Fruit fly (Drosophila melanogaster) whole organism, embryonic: Measurements from ENCODE around the gene CG43610.

Experiments used
- CG10321 ChIP-seq: fragments of 200-800 bp; sonication (Bioruptor generic); IDR thresholded peaks from 2 replicates; pipeline ENCODE4 v1.3.6; 2022; ENCODE audit warnings: missing biosample characterization, missing genetic modification characterization
- CG10543 ChIP-seq: fragments of 200-800 bp; sonication (Bioruptor generic); optimal IDR thresholded peaks from 3 replicates; lab custom pipeline; 2017; ENCODE audit warnings: missing biosample characterization, mild to moderate bottlenecking, missing genetic modification characterization, moderate library complexity
- CG10979 ChIP-seq: fragments of 200-800 bp; sonication (Bioruptor generic); optimal IDR thresholded peaks from 2 replicates; lab custom pipeline; 2018; ENCODE audit warnings: missing biosample characterization, mild to moderate bottlenecking, missing genetic modification characterization, moderate library complexity
- CG12659 ChIP-seq: fragments of 200-800 bp; sonication (Bioruptor generic); optimal IDR thresholded peaks from 3 replicates; lab custom pipeline; 2017; ENCODE audit warnings: mild to moderate bottlenecking, missing biosample characterization, missing genetic modification reagents, missing genetic modification characterization
- CG12769 ChIP-seq: fragments of 200-800 bp; sonication (Bioruptor generic); optimal IDR thresholded peaks from 2 replicates; lab custom pipeline; 2019; ENCODE audit warnings: missing biosample characterization, mild to moderate bottlenecking, missing genetic modification characterization, moderate library complexity
- CG13424 ChIP-seq: fragments of 200-800 bp; sonication (Bioruptor generic); optimal IDR thresholded peaks from 2 replicates; lab custom pipeline; 2019; ENCODE audit warnings: missing biosample characterization, mild to moderate bottlenecking, missing genetic modification characterization, moderate library complexity
- CG15479 ChIP-seq: fragments of 200-800 bp; sonication (Bioruptor generic); optimal IDR thresholded peaks from 3 replicates; lab custom pipeline; 2019; ENCODE audit warnings: missing biosample characterization, mild to moderate bottlenecking, missing genetic modification characterization, moderate library complexity
- CG17361 ChIP-seq: fragments of 200-800 bp; sonication (Bioruptor generic); IDR thresholded peaks from 3 replicates; pipeline ENCODE4 v1.3.6; 2022; ENCODE audit warnings: missing biosample characterization, missing genetic modification characterization
- CG17829 ChIP-seq: fragments of 200-800 bp; optimal IDR thresholded peaks from 2 replicates; lab custom pipeline; 2019; ENCODE audit warnings: missing biosample characterization, mild to moderate bottlenecking, missing genetic modification characterization, moderate library complexity
- CG2875 ChIP-seq: fragments of 200-800 bp; sonication (Bioruptor generic); optimal IDR thresholded peaks from 2 replicates; lab custom pipeline; 2017; ENCODE audit warnings: missing biosample characterization, mild to moderate bottlenecking, missing genetic modification characterization, missing genetic modification reagents
- CG31388 ChIP-seq: fragments of 200-800 bp; sonication (Bioruptor generic); optimal IDR thresholded peaks from 2 replicates; lab custom pipeline; 2016; ENCODE audit warnings: missing biosample characterization, missing genetic modification characterization
- CG32532 ChIP-seq: fragments of 200-800 bp; sonication (Bioruptor generic); IDR thresholded peaks from 2 replicates; pipeline ENCODE4 v1.3.6; 2022; ENCODE audit warnings: missing biosample characterization, missing genetic modification characterization
- CG32767 ChIP-seq: fragments of 200-800 bp; sonication (Bioruptor generic); IDR thresholded peaks from 2 replicates; pipeline ENCODE4 v1.3.6; 2022; ENCODE audit warnings: missing biosample characterization, missing genetic modification characterization
- CG3407 ChIP-seq: fragments of 200-800 bp; sonication (Bioruptor generic); optimal IDR thresholded peaks from 2 replicates; lab custom pipeline; 2018; ENCODE audit warnings: missing biosample characterization, mild to moderate bottlenecking, missing genetic modification characterization
- CG34376 ChIP-seq: fragments of 200-800 bp; sonication (Bioruptor generic); optimal IDR thresholded peaks from 2 replicates; lab custom pipeline; 2018; ENCODE audit warnings: missing biosample characterization, mild to moderate bottlenecking, missing genetic modification characterization
- CG34422 ChIP-seq: fragments of 200-800 bp; sonication (Bioruptor generic); IDR thresholded peaks from 3 replicates; pipeline ENCODE4 v1.3.6; 2022; ENCODE audit warnings: missing biosample characterization, missing genetic modification characterization
- CG7372 ChIP-seq: fragments of 200-800 bp; sonication (Bioruptor generic); IDR thresholded peaks from 2 replicates; pipeline ENCODE4 v1.3.6; 2022; ENCODE audit warnings: missing biosample characterization, missing genetic modification characterization
- CG8478 ChIP-seq: fragments of >200 bp; optimal IDR thresholded peaks from 2 replicates; lab custom pipeline; 2018
- CoRest ChIP-seq: fragments of 200-800 bp; sonication (Bioruptor generic); optimal IDR thresholded peaks from 3 replicates; lab custom pipeline; 2018; ENCODE audit warnings: missing biosample characterization, mild to moderate bottlenecking, missing genetic modification characterization, moderate library complexity
- Deaf1 ChIP-seq: fragments of 200-800 bp; optimal IDR thresholded peaks from 3 replicates; lab custom pipeline; 2019; ENCODE audit warnings: missing biosample characterization, mild to moderate bottlenecking, missing genetic modification characterization, moderate library complexity
- Ets97D ChIP-seq: fragments of 200-800 bp; sonication (Bioruptor generic); optimal IDR thresholded peaks from 3 replicates; lab custom pipeline; 2016; ENCODE audit warnings: missing biosample characterization, missing genetic modification characterization
- HmgZ ChIP-seq: fragments of 200-800 bp; sonication (Bioruptor generic); optimal IDR thresholded peaks from 2 replicates; lab custom pipeline; 2018; ENCODE audit warnings: missing biosample characterization, mild to moderate bottlenecking, missing genetic modification characterization
- Hr51 ChIP-seq, 2 experiments: fragments of 200-800 bp; sonication (Bioruptor generic); optimal IDR thresholded peaks; 2 replicates in 1 of 2; 3 replicates in 1 of 2; lab custom pipeline; 2016 to 2018; ENCODE audit warnings: missing biosample characterization in 2 of 2, missing genetic modification characterization in 2 of 2, mild to moderate bottlenecking in 1 of 2, moderate library complexity in 1 of 2
- MTF-1 ChIP-seq: fragments of 200-800 bp; sonication (Bioruptor generic); optimal IDR thresholded peaks from 2 replicates; lab custom pipeline; 2018; ENCODE audit warnings: missing biosample characterization, mild to moderate bottlenecking, missing genetic modification characterization, borderline replicate concordance
- Nf-YB ChIP-seq: fragments of 200-800 bp; sonication (Bioruptor generic); optimal IDR thresholded peaks from 3 replicates; lab custom pipeline; 2019; ENCODE audit warnings: missing biosample characterization, mild to moderate bottlenecking, missing genetic modification characterization, moderate library complexity
- Pdp1 ChIP-seq, 2 experiments: fragments of 200-800 bp; sonication (Bioruptor generic); optimal IDR thresholded peaks; 3 replicates each; lab custom pipeline; 2016; ENCODE audit warnings: missing biosample characterization in 2 of 2, missing genetic modification characterization in 2 of 2, mild to moderate bottlenecking in 1 of 2, moderate library complexity in 1 of 2
- Rfx ChIP-seq: fragments of 200-800 bp; sonication (Bioruptor generic); IDR thresholded peaks from 2 replicates; pipeline ENCODE4 v1.3.6; 2022; ENCODE audit warnings: missing biosample characterization, missing genetic modification characterization
- Sry-δ ChIP-seq: fragments of 200-800 bp; sonication (Bioruptor generic); optimal IDR thresholded peaks from 2 replicates; lab custom pipeline; 2016; ENCODE audit warnings: missing biosample characterization, missing genetic modification characterization
- Trl ChIP-seq, 3 experiments: fragments of >200 bp in 2 of 3; fragments of 200-800 bp in 1 of 3; sonication (Bioruptor generic) in 1 of 3; optimal IDR thresholded peaks; 2 replicates in 1 of 3; 3 replicates in 2 of 3; lab custom pipeline; 2016 to 2017; ENCODE audit warnings: missing biosample characterization in 1 of 3, missing genetic modification characterization in 1 of 3
- ab ChIP-seq: fragments of 200-800 bp; sonication (Bioruptor generic); optimal IDR thresholded peaks from 2 replicates; lab custom pipeline; 2016; ENCODE audit warnings: missing biosample characterization, missing genetic modification characterization
- ap ChIP-seq: fragments of 200-800 bp; sonication (Bioruptor generic); IDR thresholded peaks from 2 replicates; pipeline ENCODE4 v1.3.6; 2022; ENCODE audit warnings: missing biosample characterization, missing genetic modification characterization
- ash1 ChIP-seq: fragments of 200-800 bp; sonication (Bioruptor generic); optimal IDR thresholded peaks from 2 replicates; lab custom pipeline; 2018; ENCODE audit warnings: missing biosample characterization, mild to moderate bottlenecking, missing genetic modification characterization
- crp ChIP-seq, 2 experiments: fragments of 200-800 bp; sonication (Bioruptor generic); optimal IDR thresholded peaks; 2 replicates in 1 of 2; 3 replicates in 1 of 2; lab custom pipeline; 2017; ENCODE audit warnings: missing biosample characterization in 2 of 2, missing genetic modification characterization in 2 of 2, mild to moderate bottlenecking in 1 of 2, moderate library complexity in 1 of 2
- fd102C ChIP-seq: fragments of 200-800 bp; sonication (Bioruptor generic); optimal IDR thresholded peaks from 2 replicates; lab custom pipeline; 2018; ENCODE audit warnings: missing biosample characterization, mild to moderate bottlenecking, missing genetic modification characterization, moderate library complexity
- gcm ChIP-seq: fragments of 200-800 bp; sonication (Bioruptor generic); optimal IDR thresholded peaks from 2 replicates; lab custom pipeline; 2019; ENCODE audit warnings: missing biosample characterization, mild to moderate bottlenecking, missing genetic modification characterization, moderate library complexity
- grn ChIP-seq: fragments of 200-800 bp; sonication (Bioruptor generic); optimal IDR thresholded peaks from 3 replicates; lab custom pipeline; 2017; ENCODE audit warnings: missing biosample characterization, missing genetic modification characterization
- gsb ChIP-seq: fragments of 200-800 bp; sonication (Bioruptor generic); IDR thresholded peaks from 2 replicates; pipeline ENCODE4 v1.3.6; 2022; ENCODE audit warnings: missing biosample characterization, missing genetic modification characterization
- gsb-n ChIP-seq: fragments of 200-800 bp; sonication (Bioruptor generic); optimal IDR thresholded peaks from 3 replicates; lab custom pipeline; 2018; ENCODE audit warnings: missing biosample characterization, mild to moderate bottlenecking, missing genetic modification characterization
- hth ChIP-seq: fragments of >200 bp; optimal IDR thresholded peaks from 2 replicates; lab custom pipeline; 2017; ENCODE audit warnings: inconsistent platforms
- insv ChIP-seq, 2 experiments: fragments of 200-800 bp; sonication (Bioruptor generic); optimal IDR thresholded peaks; 3 replicates each; lab custom pipeline; 2016 to 2018; ENCODE audit warnings: missing biosample characterization in 2 of 2, missing genetic modification characterization in 2 of 2
- jumu ChIP-seq: fragments of 200-800 bp; sonication (Bioruptor generic); optimal IDR thresholded peaks from 3 replicates; lab custom pipeline; 2016; ENCODE audit warnings: missing biosample characterization, missing genetic modification characterization
- onecut ChIP-seq: fragments of 200-800 bp; sonication (Bioruptor generic); IDR thresholded peaks from 2 replicates; pipeline ENCODE4 v1.3.6; 2022; ENCODE audit warnings: missing biosample characterization, missing genetic modification characterization
- pum ChIP-seq: fragments of 200-800 bp; sonication (Bioruptor generic); optimal IDR thresholded peaks from 2 replicates; lab custom pipeline; 2016; ENCODE audit warnings: missing biosample characterization, missing genetic modification characterization
- rib ChIP-seq: fragments of 200-800 bp; sonication (Bioruptor generic); IDR thresholded peaks from 2 replicates; pipeline ENCODE4 v1.3.6; 2022; ENCODE audit warnings: missing biosample characterization, missing genetic modification characterization
- scrt ChIP-seq: fragments of 200-800 bp; sonication (Bioruptor generic); optimal IDR thresholded peaks from 2 replicates; lab custom pipeline; 2018; ENCODE audit warnings: missing biosample characterization, mild to moderate bottlenecking, missing genetic modification characterization, moderate library complexity
- sens-2 ChIP-seq: fragments of 200-800 bp; sonication (Bioruptor generic); IDR thresholded peaks from 2 replicates; pipeline ENCODE4 v1.3.6; 2022; ENCODE audit warnings: missing biosample characterization, missing genetic modification characterization
- so ChIP-seq: fragments of 200-800 bp; sonication (Bioruptor generic); IDR thresholded peaks from 3 replicates; pipeline ENCODE4 v1.3.6; 2022; ENCODE audit warnings: missing biosample characterization, missing genetic modification characterization
- sr ChIP-seq: fragments of 200-800 bp; sonication (Bioruptor generic); IDR thresholded peaks from 3 replicates; pipeline ENCODE4 v1.3.6; 2022; ENCODE audit warnings: missing biosample characterization, missing genetic modification characterization
- tll ChIP-seq, 2 experiments: fragments of 200-800 bp in 1 of 2; fragments of >200 bp in 1 of 2; sonication (Bioruptor generic) in 1 of 2; optimal IDR thresholded peaks; 2 replicates each; lab custom pipeline; 2017 to 2019; ENCODE audit warnings: missing biosample characterization in 2 of 2, missing genetic modification characterization in 2 of 2, mild to moderate bottlenecking in 1 of 2, moderate library complexity in 1 of 2

Gene CG43610

dm6 chr2L:6830264-6830729 lies 31.3 kb downstream of the CG43610 start (continued):
- TF ChIP-seq CG12769 (tag; lab: Kevin White, UChicago) (no peak), tll (GFP tag; optimal IDR thresholded peaks at IDR 0.05; lab: Kevin White, UChicago) (peak in 1 of 2 experiments; percentile 16), scrt (GFP tag; lab: Kevin White, UChicago) (peak; percentile 45), CG34376 (GFP tag; lab: Kevin White, UChicago) (no peak), CG12659 (peak; percentile 47), Rfx (0 out of 2 replicates have a peak, but pooled peaks have one; percentile 36), Sry-δ (GFP tag; lab: Kevin White, UChicago) (no peak), CG10979 (tag; lab: Kevin White, UChicago) (peak; percentile 85), CG13424 (peak; percentile 72), CG3407 (GFP tag; lab: Kevin White, UChicago) (peak; percentile 12), fd102C (GFP tag; lab: Kevin White, UChicago) (peak; percentile 68), CG31388 (no peak), CG10543 (GFP tag; lab: Kevin White, UChicago) (peak; percentile 17), pum (GFP tag; lab: Kevin White, UChicago) (peak; percentile 20), CG34422 (GFP tag; lab: Robert Waterston, UW) (no peak), jumu (GFP tag; lab: Kevin White, UChicago) (no peak), CG17361 (peak; percentile 86), CG17829 (tag; lab: Kevin White, UChicago) (peak; percentile 80), Hr51 (GFP tag; optimal IDR thresholded peaks at IDR 0.05; lab: Kevin White, UChicago) (peak in 1 of 2 experiments; percentile 49), ab (GFP tag; lab: Kevin White, UChicago) (no peak), ap (GFP tag; lab: Robert Waterston, UW) (0 out of 2 replicates have a peak, but pooled peaks have one; percentile 7), CG2875 (peak; percentile 21)

- TF ChIP-seq crp (GFP tag; optimal IDR thresholded peaks at IDR 0.05; lab: Kevin White, UChicago) (no peak), MTF-1 (GFP tag; lab: Kevin White, UChicago) (peak; percentile 14), CG8478 (lab: Kevin White, UChicago) (peak; percentile 84), gsb-n (tag; lab: Kevin White, UChicago) (peak; percentile 29), Nf-YB (GFP tag; lab: Kevin White, UChicago) (peak; percentile 99), CG7372 (no peak), CoRest (tag; lab: Kevin White, UChicago) (peak; percentile 47), gcm (peak; percentile 34), CG15479 (GFP tag; lab: Kevin White, UChicago) (peak; percentile 22), hth (lab: Kevin White, UChicago) (no peak), onecut (peak; percentile 35; the same call in 1 of the 2 replicates), Pdp1 (GFP tag; optimal IDR thresholded peaks at IDR 0.05; lab: Kevin White, UChicago) (no peak), CG17829 (tag; lab: Kevin White, UChicago) (peak; percentile 1), CG32767 (GFP tag; lab: Robert Waterston, UW) (0 out of 2 replicates have a peak, but pooled peaks have one; percentile 7), gsb (GFP tag; lab: Robert Waterston, UW) (no peak), Trl (optimal IDR thresholded peaks at IDR 0.05; lab: Kevin White, UChicago) (peak; percentile 73), Trl (GFP tag; optimal IDR thresholded peaks at IDR 0.05; lab: Kevin White, UChicago) (no peak), insv (GFP tag; optimal IDR thresholded peaks at IDR 0.05; lab: Kevin White, UChicago) (peak in 1 of 2 experiments; percentile 84), so (GFP tag; lab: Robert Waterston, UW) (peak; percentile 64; the same call in 2 of the 3 replicates), Ets97D (GFP tag; lab: Kevin White, UChicago) (peak; percentile 65), rib (GFP tag; lab: Robert Waterston, UW) (0 out of 2 replicates have a peak, but pooled peaks have one; percentile 37), HmgZ (tag; lab: Kevin White, UChicago) (peak; percentile 11), Deaf1 (tag; lab: Kevin White, UChicago) (peak; percentile 80), CG32532 (GFP tag; lab: Robert Waterston, UW) (peak; percentile 28; the same call in 1 of the 2 replicates), CG10321 (GFP tag; lab: Robert Waterston, UW) (peak; percentile 88), grn (peak; percentile 87), sens-2 (peak; percentile 99), ash1 (GFP tag; lab: Kevin White, UChicago) (peak; percentile 6), sr (peak; percentile 73)
These were observed 34.7 kb downstream of the CG43610 start for dm6 chr2L:6833661-6834073.
